Fruit fly (Drosophila melanogaster) whole organism, embryonic: Measurements from ENCODE around the gene CG17329.
A peak's percentile ranks its signal among the peaks of the same experiment; 100 is the strongest.

Source experiments
- Bgb ChIP-seq: fragments of 200-800 bp; sonication (Bioruptor generic); IDR thresholded peaks from 2 replicates; pipeline ENCODE4 v1.3.6; 2022; ENCODE audit warnings: missing biosample characterization, missing genetic modification characterization; ENCODE audit not compliant: partially characterized antibody
- CG1024 ChIP-seq: fragments of 200-800 bp; sonication (Bioruptor generic); IDR thresholded peaks from 2 replicates; pipeline ENCODE4 v1.3.6; 2022; ENCODE audit warnings: missing biosample characterization, missing genetic modification characterization
- CG10274 ChIP-seq: fragments of 200-800 bp; sonication (Bioruptor generic); optimal IDR thresholded peaks from 3 replicates; lab custom pipeline; 2017; ENCODE audit warnings: missing biosample characterization, mild to moderate bottlenecking, missing genetic modification characterization
- CG10654 ChIP-seq: fragments of 200-800 bp; sonication (Bioruptor generic); optimal IDR thresholded peaks from 2 replicates; lab custom pipeline; 2016; ENCODE audit warnings: missing biosample characterization, missing genetic modification characterization
- CG12071 ChIP-seq: fragments of 200-800 bp; sonication (Bioruptor generic); optimal IDR thresholded peaks from 3 replicates; lab custom pipeline; 2018; ENCODE audit warnings: missing biosample characterization, mild to moderate bottlenecking, missing genetic modification characterization
- CG15073 ChIP-seq: fragments of 200-800 bp; sonication (Bioruptor generic); optimal IDR thresholded peaks from 2 replicates; lab custom pipeline; 2016; ENCODE audit warnings: missing biosample characterization, missing genetic modification characterization
- CG1647 ChIP-seq: fragments of 200-800 bp; sonication (Bioruptor generic); optimal IDR thresholded peaks from 3 replicates; lab custom pipeline; 2016; ENCODE audit warnings: missing biosample characterization, missing genetic modification characterization
- CG16779 ChIP-seq: fragments of 200-800 bp; sonication (Bioruptor generic); IDR thresholded peaks from 2 replicates; pipeline ENCODE4 v1.3.6; 2022; ENCODE audit warnings: missing biosample characterization, missing genetic modification characterization
- CG16813 ChIP-seq: fragments of 200-800 bp; sonication (Bioruptor generic); IDR thresholded peaks from 3 replicates; pipeline ENCODE4 v1.3.6; 2022; ENCODE audit warnings: missing biosample characterization, missing genetic modification characterization; ENCODE audit not compliant: partially characterized antibody
- CG17328 ChIP-seq: fragments of 200-800 bp; sonication (Bioruptor generic); IDR thresholded peaks from 2 replicates; pipeline ENCODE4 v1.3.6; 2022; ENCODE audit warnings: missing biosample characterization, missing genetic modification characterization
- CG18011 ChIP-seq: fragments of 200-800 bp; sonication (Bioruptor generic); optimal IDR thresholded peaks from 2 replicates; lab custom pipeline; 2017; ENCODE audit warnings: missing biosample characterization, missing genetic modification characterization, mild to moderate bottlenecking, moderate library complexity, missing genotype
- CG31441 ChIP-seq: fragments of 200-800 bp; sonication (Bioruptor generic); IDR thresholded peaks from 2 replicates; pipeline ENCODE4 v1.3.6; 2022; ENCODE audit warnings: missing biosample characterization, missing genetic modification characterization
- CG33213 ChIP-seq: fragments of 200-800 bp; sonication (Bioruptor generic); optimal IDR thresholded peaks from 3 replicates; lab custom pipeline; 2016; ENCODE audit warnings: missing biosample characterization, missing genetic modification characterization
- CG43689 ChIP-seq: fragments of 200-800 bp; sonication (Bioruptor generic); IDR thresholded peaks from 2 replicates; pipeline ENCODE4 v1.3.6; 2022; ENCODE audit warnings: missing biosample characterization, missing genetic modification characterization
- CG6683 ChIP-seq: fragments of 200-800 bp; sonication (Bioruptor generic); optimal IDR thresholded peaks from 2 replicates; lab custom pipeline; 2017; ENCODE audit warnings: missing biosample characterization, mild to moderate bottlenecking, missing genetic modification characterization, missing genetic modification reagents
- CG6765 ChIP-seq: fragments of 200-800 bp; sonication (Bioruptor generic); optimal IDR thresholded peaks from 3 replicates; lab custom pipeline; 2017; ENCODE audit warnings: missing biosample characterization, mild to moderate bottlenecking, missing genetic modification characterization
- CG6791 ChIP-seq: fragments of 200-800 bp; sonication (Bioruptor generic); IDR thresholded peaks from 3 replicates; pipeline ENCODE4 v1.3.6; 2022; ENCODE audit warnings: missing biosample characterization, missing genetic modification characterization; ENCODE audit not compliant: partially characterized antibody
- CG7963 ChIP-seq: fragments of 200-800 bp; sonication (Bioruptor generic); IDR thresholded peaks from 3 replicates; pipeline ENCODE4 v1.3.6; 2022; ENCODE audit warnings: missing biosample characterization, missing genetic modification characterization; ENCODE audit not compliant: partially characterized antibody
- CG8290 ChIP-seq, 3 experiments: fragments of 200-800 bp; sonication (Bioruptor generic); optimal IDR thresholded peaks; 2 replicates each; lab custom pipeline; 2016 to 2019; ENCODE audit warnings: missing biosample characterization in 3 of 3, missing genetic modification characterization in 3 of 3, mild to moderate bottlenecking in 2 of 3, moderate library complexity in 1 of 3
- CG8478 ChIP-seq: fragments of >200 bp; optimal IDR thresholded peaks from 2 replicates; lab custom pipeline; 2018
- CkIIα-i1 ChIP-seq: fragments of 200-800 bp; sonication (Bioruptor generic); IDR thresholded peaks from 2 replicates; pipeline ENCODE4 v1.3.6; 2022; ENCODE audit warnings: missing biosample characterization, missing genetic modification characterization
- Dek ChIP-seq: fragments of 200-800 bp; sonication (Bioruptor generic); optimal IDR thresholded peaks from 3 replicates; lab custom pipeline; 2019; ENCODE audit warnings: missing biosample characterization, mild to moderate bottlenecking, missing genetic modification characterization, moderate library complexity
- Eip74EF ChIP-seq, 2 experiments: fragments of 200-800 bp in 1 of 2; fragments of >200 bp in 1 of 2; sonication (Bioruptor generic) in 1 of 2; optimal IDR thresholded peaks; 2 replicates each; lab custom pipeline; 2017 to 2019; ENCODE audit warnings: missing biosample characterization in 2 of 2, missing genetic modification characterization in 2 of 2, mild to moderate bottlenecking in 1 of 2, moderate library complexity in 1 of 2
- HLH54F ChIP-seq: fragments of 200-800 bp; sonication (Bioruptor generic); optimal IDR thresholded peaks from 3 replicates; lab custom pipeline; 2016; ENCODE audit warnings: missing biosample characterization, missing genetic modification characterization
- Hmr ChIP-seq: fragments of 200-800 bp; sonication (Bioruptor generic); optimal IDR thresholded peaks from 3 replicates; lab custom pipeline; 2017; ENCODE audit warnings: mild to moderate bottlenecking, missing biosample characterization, missing genetic modification reagents, missing genetic modification characterization
- Hr3 ChIP-seq: fragments of 200-800 bp; sonication (Bioruptor generic); optimal IDR thresholded peaks from 3 replicates; lab custom pipeline; 2016; ENCODE audit warnings: missing biosample characterization, missing genetic modification characterization
- Kr ChIP-seq: fragments of 200-800 bp; sonication (Bioruptor generic); optimal IDR thresholded peaks from 2 replicates; lab custom pipeline; 2017; ENCODE audit warnings: missing biosample characterization, mild to moderate bottlenecking, missing genetic modification characterization
- NfI ChIP-seq: fragments of 200-800 bp; sonication (Bioruptor generic); optimal IDR thresholded peaks from 3 replicates; lab custom pipeline; 2018; ENCODE audit warnings: missing biosample characterization, mild to moderate bottlenecking, missing genetic modification characterization, moderate library complexity
- Oli ChIP-seq: fragments of 200-800 bp; sonication (Bioruptor generic); optimal IDR thresholded peaks from 2 replicates; lab custom pipeline; 2018; ENCODE audit warnings: missing biosample characterization, mild to moderate bottlenecking, missing genetic modification characterization, moderate library complexity
- Rfx ChIP-seq: fragments of 200-800 bp; sonication (Bioruptor generic); IDR thresholded peaks from 2 replicates; pipeline ENCODE4 v1.3.6; 2022; ENCODE audit warnings: missing biosample characterization, missing genetic modification characterization
- Six4 ChIP-seq: fragments of 200-800 bp; sonication (Bioruptor generic); optimal IDR thresholded peaks from 2 replicates; lab custom pipeline; 2016; ENCODE audit warnings: missing biosample characterization, missing genetic modification characterization
- Usf ChIP-seq: fragments of 200-800 bp; sonication (Bioruptor generic); optimal IDR thresholded peaks from 2 replicates; lab custom pipeline; 2017; ENCODE audit warnings: missing genotype, missing biosample characterization, missing genetic modification characterization
- ac ChIP-seq: fragments of 200-800 bp; sonication (Bioruptor generic); optimal IDR thresholded peaks from 3 replicates; lab custom pipeline; 2017; ENCODE audit warnings: missing biosample characterization, mild to moderate bottlenecking, missing genetic modification characterization
- ap ChIP-seq: fragments of 200-800 bp; sonication (Bioruptor generic); IDR thresholded peaks from 2 replicates; pipeline ENCODE4 v1.3.6; 2022; ENCODE audit warnings: missing biosample characterization, missing genetic modification characterization
- az2 ChIP-seq: fragments of 200-800 bp; sonication (Bioruptor generic); optimal IDR thresholded peaks from 3 replicates; lab custom pipeline; 2016; ENCODE audit warnings: missing biosample characterization, missing genetic modification characterization
- bab2 ChIP-seq: fragments of 200-800 bp; sonication (Bioruptor generic); optimal IDR thresholded peaks from 2 replicates; lab custom pipeline; 2016; ENCODE audit warnings: missing biosample characterization, missing genetic modification characterization
- bigmax ChIP-seq: fragments of 200-800 bp; sonication (Bioruptor generic); optimal IDR thresholded peaks from 2 replicates; lab custom pipeline; 2018; ENCODE audit warnings: missing biosample characterization, mild to moderate bottlenecking, missing genetic modification characterization
- crol ChIP-seq: fragments of 200-800 bp; sonication (Bioruptor generic); IDR thresholded peaks from 2 replicates; pipeline ENCODE4 v1.3.6; 2022; ENCODE audit warnings: missing biosample characterization, missing genetic modification characterization
- eyg ChIP-seq: fragments of 200-800 bp; sonication (Bioruptor generic); optimal IDR thresholded peaks from 3 replicates; lab custom pipeline; 2016; ENCODE audit warnings: missing biosample characterization, missing genetic modification characterization
- lola ChIP-seq, 3 experiments: fragments of >200 bp in 2 of 3; fragments of 200-800 bp in 1 of 3; sonication (Bioruptor generic) in 1 of 3; optimal IDR thresholded peaks; 2 replicates each; lab custom pipeline; 2017 to 2019; ENCODE audit warnings: missing biosample characterization in 3 of 3, missing genetic modification characterization in 3 of 3, mild to moderate bottlenecking in 1 of 3, moderate library complexity in 1 of 3
- mld ChIP-seq: fragments of 200-800 bp; sonication (Bioruptor generic); IDR thresholded peaks from 3 replicates; pipeline ENCODE4 v1.3.6; 2022; ENCODE audit warnings: missing biosample characterization, missing genetic modification characterization; ENCODE audit not compliant: partially characterized antibody
- onecut ChIP-seq: fragments of 200-800 bp; sonication (Bioruptor generic); IDR thresholded peaks from 2 replicates; pipeline ENCODE4 v1.3.6; 2022; ENCODE audit warnings: missing biosample characterization, missing genetic modification characterization
- pan ChIP-seq, 4 experiments: fragments of >200 bp in 3 of 4; fragments of 200-800 bp in 1 of 4; sonication (Bioruptor generic) in 1 of 4; optimal IDR thresholded peaks in 3 of 4; IDR thresholded peaks in 1 of 4; 2 replicates each; pipeline versions ENCODE4 v1.3.6 to Lab custom; 2017 to 2022; ENCODE audit warnings: missing biosample characterization in 2 of 4, missing genetic modification characterization in 2 of 4, mixed read lengths in 1 of 4
- phol ChIP-seq: fragments of 200-800 bp; sonication (Bioruptor generic); optimal IDR thresholded peaks from 3 replicates; lab custom pipeline; 2018; ENCODE audit warnings: missing biosample characterization, mild to moderate bottlenecking, missing genetic modification characterization, moderate library complexity
- sna ChIP-seq: fragments of 200-800 bp; sonication (Bioruptor generic); IDR thresholded peaks from 2 replicates; pipeline ENCODE4 v1.3.6; 2022; ENCODE audit warnings: missing biosample characterization, missing genetic modification characterization; ENCODE audit not compliant: partially characterized antibody
- tgo ChIP-seq: fragments of 200-800 bp; sonication (Bioruptor generic); IDR thresholded peaks from 3 replicates; pipeline ENCODE4 v1.3.6; 2022; ENCODE audit warnings: missing biosample characterization, missing genetic modification characterization
- tx ChIP-seq: fragments of 200-800 bp; sonication (Bioruptor generic); optimal IDR thresholded peaks from 2 replicates; lab custom pipeline; 2016; ENCODE audit warnings: missing biosample characterization, missing genetic modification characterization

Gene CG17329

dm6 chr2L:16317777-16318610, 26.9 kb downstream of the CG17329 start (continued):
- no peak for TF ChIP-seq NfI
- peak; percentile 43 for TF ChIP-seq CG10654 (GFP tag; lab: Kevin White, UChicago)
- TF ChIP-seq CG12071, result peak; percentile 36
- peak; percentile 82 for TF ChIP-seq Hmr (GFP tag; lab: Kevin White, UChicago)
- TF ChIP-seq Kr, result no peak
- TF ChIP-seq CG7963, result no peak
- TF ChIP-seq Bgb (GFP tag; lab: Robert Waterston, UW), result no peak
- no peak for TF ChIP-seq CG16779 (GFP tag; lab: Robert Waterston, UW)
- TF ChIP-seq mld (GFP tag; lab: Robert Waterston, UW), result no peak
- TF ChIP-seq onecut, result peak; percentile 47
- TF ChIP-seq bab2 (GFP tag; lab: Kevin White, UChicago), result no peak
- TF ChIP-seq ac (GFP tag; lab: Kevin White, UChicago), result no peak
- no peak for TF ChIP-seq Hr3 (GFP tag; lab: Kevin White, UChicago)
- peak; percentile 43 for TF ChIP-seq CG18011 (GFP tag; lab: Kevin White, UChicago)
- no peak for TF ChIP-seq CkIIα-i1 (GFP tag; lab: Robert Waterston, UW)
- peak; percentile 40 for TF ChIP-seq eyg
- TF ChIP-seq CG16813 (GFP tag; lab: Robert Waterston, UW), result no peak
- TF ChIP-seq CG6683 (GFP tag; lab: Kevin White, UChicago), result no peak
- TF ChIP-seq CG1024 (GFP tag; lab: Robert Waterston, UW), result no peak
- TF ChIP-seq crol (GFP tag; lab: Robert Waterston, UW), result no peak
- TF ChIP-seq az2 (GFP tag; lab: Kevin White, UChicago), result no peak
- TF ChIP-seq tgo (GFP tag; lab: Robert Waterston, UW), result no peak
- TF ChIP-seq Oli (tag; lab: Kevin White, UChicago), result no peak
- peak; percentile 38 for TF ChIP-seq Dek (tag; lab: Kevin White, UChicago)
- TF ChIP-seq CG43689, result no peak
- TF ChIP-seq CG10274, result no peak
- peak; percentile 32 for TF ChIP-seq CG33213 (GFP tag; lab: Kevin White, UChicago)
- TF ChIP-seq Rfx (GFP tag; lab: Robert Waterston, UW), result peak; percentile 55; the same call in 1 of the 2 replicates
- no peak for TF ChIP-seq CG6791 (GFP tag; lab: Robert Waterston, UW)
- no peak for TF ChIP-seq pan (optimal IDR thresholded peaks at IDR 0.05; lab: Kevin White, UChicago)
- TF ChIP-seq pan (GFP tag; optimal IDR thresholded peaks at IDR 0.05 in 1 of 2, IDR thresholded peaks at IDR 0.05 in 1 of 2), result no peak
- no peak for TF ChIP-seq lola (GFP tag; optimal IDR thresholded peaks at IDR 0.05; lab: Kevin White, UChicago)
- TF ChIP-seq phol (tag; lab: Kevin White, UChicago), result no peak
- TF ChIP-seq CG6765 (GFP tag; lab: Kevin White, UChicago), result peak; percentile 50
- no peak for TF ChIP-seq CG15073 (GFP tag; lab: Kevin White, UChicago)
- TF ChIP-seq HLH54F (GFP tag; lab: Kevin White, UChicago), result no peak
- peak; percentile 24; the same call in 1 of the 2 replicates for TF ChIP-seq CG31441 (GFP tag; lab: Robert Waterston, UW)
- no peak for TF ChIP-seq bigmax (GFP tag; lab: Kevin White, UChicago)
- no peak for TF ChIP-seq tx (GFP tag; lab: Kevin White, UChicago)
- peak; percentile 11; the same call in 1 of the 2 replicates for TF ChIP-seq ap (GFP tag; lab: Robert Waterston, UW)
- no peak for TF ChIP-seq Usf (GFP tag; lab: Kevin White, UChicago)
- TF ChIP-seq Eip74EF (GFP tag; optimal IDR thresholded peaks at IDR 0.05; lab: Kevin White, UChicago), result no peak
- no peak for TF ChIP-seq CG17328 (GFP tag; lab: Robert Waterston, UW)
- no peak for TF ChIP-seq CG8290 (GFP tag; optimal IDR thresholded peaks at IDR 0.05; lab: Kevin White, UChicago)
- peak in 1 of 2 experiments; percentile 35 for TF ChIP-seq CG8290 (tag; optimal IDR thresholded peaks at IDR 0.05; lab: Kevin White, UChicago)
- TF ChIP-seq CG1647 (GFP tag; lab: Kevin White, UChicago), result peak; percentile 37
- no peak for TF ChIP-seq CG8478 (lab: Kevin White, UChicago)
- no peak for TF ChIP-seq sna (GFP tag; lab: Robert Waterston, UW)
- peak; percentile 18 for TF ChIP-seq Six4 (GFP tag; lab: Kevin White, UChicago)
